Fruit fly (Drosophila melanogaster): ENCODE results near the gene tctn.

Gene tctn

DNA sequence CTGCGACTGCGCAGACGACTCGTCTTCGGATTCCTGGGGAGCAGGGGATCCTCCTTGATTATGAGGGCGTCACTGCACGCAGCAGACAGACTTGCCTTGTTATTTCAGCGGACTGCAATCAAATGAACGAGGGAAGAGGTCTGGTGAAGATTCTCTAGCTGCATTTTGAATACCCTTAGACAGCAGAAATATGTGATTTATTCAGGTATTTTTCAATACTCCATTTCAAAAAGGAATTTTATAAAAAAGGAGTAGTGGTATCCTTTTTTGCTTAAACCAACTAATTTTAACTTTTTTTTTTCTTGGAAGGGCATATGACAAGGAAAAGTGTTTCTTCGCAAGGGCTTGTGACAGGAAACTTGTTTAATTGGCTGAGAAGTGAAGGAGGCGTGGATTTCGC lies 35.2 kb upstream of the tctn start:
- TF ChIP-seq CG6689 (GFP tag; IDR thresholded peaks at IDR 0.05), result no peak
- TF ChIP-seq lbe (GFP tag; optimal IDR thresholded peaks at IDR 0.05), result peak; percentile 17
- 0 out of 3 replicates have a peak, but pooled peaks have one; percentile 20 for TF ChIP-seq ken (GFP tag; IDR thresholded peaks at IDR 0.05)

DNA sequence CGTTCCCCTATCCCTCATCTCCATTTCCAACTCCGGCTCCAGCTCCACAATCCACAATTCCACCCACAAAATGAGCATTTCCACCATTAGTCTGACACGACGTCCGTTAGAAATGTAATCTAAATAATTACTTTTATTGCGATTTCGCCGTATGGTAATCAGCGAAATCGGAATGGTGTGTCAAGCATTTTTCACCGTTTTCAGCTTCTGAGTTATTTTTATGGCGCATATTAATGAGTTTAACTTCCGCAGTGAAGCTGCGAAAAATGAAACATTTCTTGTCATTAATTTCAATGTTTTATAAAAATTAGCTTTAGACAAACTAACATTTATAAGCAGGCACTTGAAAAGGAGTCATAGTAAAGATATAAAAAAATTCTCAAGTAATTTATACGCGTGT lies 29.6 kb upstream of the tctn start, which contains the start of gene CG13989:
Gene CG13989 (plus strand): TSS at position 301 of the 400 bp plus-strand sequence.
- TF ChIP-seq CG9797 (GFP tag; optimal IDR thresholded peaks at IDR 0.05) (no peak), Eip74EF (GFP tag; optimal IDR thresholded peaks at IDR 0.05) (no peak), CG7963 (GFP tag; IDR thresholded peaks at IDR 0.05; ENCODE audit: partially characterized antibody) (no peak), Drgx (GFP tag; IDR thresholded peaks at IDR 0.05) (no peak)

DNA sequence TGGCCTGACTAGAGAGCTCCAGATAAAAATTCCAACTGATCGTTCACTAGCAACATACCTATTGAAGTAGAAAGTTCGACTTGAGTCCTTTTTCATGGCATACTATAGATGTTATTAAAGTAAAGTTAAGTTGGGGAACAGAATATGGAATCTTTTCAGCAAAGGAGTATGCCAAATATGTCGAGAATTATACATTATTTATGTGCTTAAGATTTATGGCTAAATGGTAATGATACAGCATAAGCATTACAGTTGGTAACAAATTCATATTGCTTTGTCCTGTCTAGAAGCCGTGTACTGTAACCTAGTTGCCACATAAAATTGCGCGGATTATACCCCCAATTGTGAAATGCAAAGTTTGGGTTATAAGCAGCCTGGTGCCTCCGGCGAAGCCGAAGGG lies 24.6 kb upstream of the tctn start, which contains the start of gene CG31639:
Gene CG31639 (minus strand): TSS at position 101 of the 400 bp plus-strand sequence.
- TF ChIP-seq Hmx (GFP tag; optimal IDR thresholded peaks at IDR 0.05) (no peak), Sin3A (optimal IDR thresholded peaks at IDR 0.05) (no peak), ERR (GFP tag; optimal IDR thresholded peaks at IDR 0.05) (no peak), TFAM (GFP tag; optimal IDR thresholded peaks at IDR 0.05) (no peak), croc (GFP tag; conservative IDR thresholded peaks at IDR 0.05) (no peak), CG16863 (GFP tag; optimal IDR thresholded peaks at IDR 0.05) (no peak), CG15696 (tag; optimal IDR thresholded peaks at IDR 0.05) (no peak), CG14667 (GFP tag; IDR thresholded peaks at IDR 0.05) (no peak), Aef1 (GFP tag; IDR thresholded peaks at IDR 0.05) (no peak), slp2 (GFP tag; optimal IDR thresholded peaks at IDR 0.05) (no peak), CG4360 (GFP tag; IDR thresholded peaks at IDR 0.05) (no peak), CG11093 (GFP tag; IDR thresholded peaks at IDR 0.05) (no peak), fd64A (GFP tag; optimal IDR thresholded peaks at IDR 0.05) (no peak), CG3163 (GFP tag; optimal IDR thresholded peaks at IDR 0.05) (no peak), CG2712 (tag; optimal IDR thresholded peaks at IDR 0.05) (no peak)

DNA sequence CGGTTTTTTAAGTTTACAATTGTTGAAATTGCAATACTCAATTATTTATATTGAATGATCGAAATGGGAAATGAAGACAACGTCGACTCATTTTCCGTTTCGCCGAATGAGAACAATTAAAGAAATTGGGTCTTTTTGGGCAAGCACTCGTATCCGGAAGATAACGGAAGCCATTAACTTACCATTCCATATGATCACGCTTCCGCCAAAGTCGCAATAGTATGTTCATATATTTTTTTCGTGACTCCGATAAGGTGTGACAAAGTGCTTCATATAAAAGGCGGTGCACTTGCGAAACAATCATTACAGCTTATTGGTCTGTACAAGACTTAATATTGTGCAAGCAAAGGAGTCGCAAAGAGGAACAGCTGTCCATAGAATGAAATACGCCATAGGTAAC lies 21.2 kb upstream of the tctn start, which contains the start of gene Muc26B:
Gene Muc26B (plus strand): TSS at position 301 of the 400 bp plus-strand sequence.
- no peak for TF ChIP-seq tgo (GFP tag; IDR thresholded peaks at IDR 0.05)
- TF ChIP-seq seq (GFP tag; IDR thresholded peaks at IDR 0.05), result no peak
- no peak for TF ChIP-seq Aef1 (GFP tag; IDR thresholded peaks at IDR 0.05)
- no peak for TF ChIP-seq YL-1 (GFP tag; optimal IDR thresholded peaks at IDR 0.05)
- TF ChIP-seq CG16779 (GFP tag; IDR thresholded peaks at IDR 0.05), result no peak
- TF ChIP-seq CG2120 (GFP tag; optimal IDR thresholded peaks at IDR 0.05), result no peak
- no peak for TF ChIP-seq CG31388 (GFP tag; optimal IDR thresholded peaks at IDR 0.05)
- no peak for TF ChIP-seq bsh (GFP tag; optimal IDR thresholded peaks at IDR 0.05)
- TF ChIP-seq CG8290 (GFP tag; optimal IDR thresholded peaks at IDR 0.05), result no peak
- no peak for TF ChIP-seq CG8290 (tag; optimal IDR thresholded peaks at IDR 0.05)
- no peak for TF ChIP-seq Xbp1 (GFP tag; optimal IDR thresholded peaks at IDR 0.05)
- no peak for TF ChIP-seq CG4617 (GFP tag; optimal IDR thresholded peaks at IDR 0.05; ENCODE audit: borderline replicate concordance)
- no peak for TF ChIP-seq CG18764 (GFP tag; optimal IDR thresholded peaks at IDR 0.05)

DNA sequence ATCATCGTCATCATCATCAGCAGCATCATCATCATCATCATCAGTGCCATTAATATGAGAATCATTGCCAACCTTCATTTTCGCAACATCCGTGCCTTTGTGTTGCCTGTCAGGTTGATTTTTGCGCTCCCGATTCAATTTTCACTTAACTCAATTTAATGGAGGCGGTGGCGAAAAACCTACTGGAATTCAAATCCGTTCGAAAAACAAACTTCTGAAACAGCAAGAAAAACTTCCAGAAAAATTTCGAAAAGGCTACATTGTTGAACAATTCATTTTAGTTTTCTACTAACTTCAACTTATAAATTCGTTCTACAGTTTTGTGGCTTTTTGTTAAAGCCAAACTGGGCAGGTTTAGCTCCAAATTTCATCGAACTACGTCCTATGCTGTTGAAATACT lies 8.6 kb upstream of the tctn start, which contains the start of gene CG13991:
Gene CG13991 (plus strand): TSS at position 301 of the 400 bp plus-strand sequence.
- TF ChIP-seq CG4360 (GFP tag; IDR thresholded peaks at IDR 0.05) (no peak), Fer2 (tag; optimal IDR thresholded peaks at IDR 0.05) (no peak), Med (GFP tag) (no peak), bbx (GFP tag; IDR thresholded peaks at IDR 0.05; ENCODE audit: partially characterized antibody) (no peak), bigmax (GFP tag; optimal IDR thresholded peaks at IDR 0.05) (no peak), CG2678 (tag; optimal IDR thresholded peaks at IDR 0.05) (no peak), CG4617 (GFP tag; optimal IDR thresholded peaks at IDR 0.05; ENCODE audit: borderline replicate concordance) (no peak), ham (GFP tag; IDR thresholded peaks at IDR 0.05) (no peak), kah (GFP tag; optimal IDR thresholded peaks at IDR 0.05) (no peak)

All from whole organism, embryonic.